Fruit fly (Drosophila melanogaster) whole organism, prepupa: ENCODE measurements around the gene CG34242.

Source experiments
- Blimp-1 ChIP-seq: fragments of 200-800 bp; sonication (Bioruptor generic); optimal IDR thresholded peaks from 3 replicates; lab custom pipeline; 2017; ENCODE audit warnings: missing biosample characterization, missing genetic modification characterization, mild to moderate bottlenecking, moderate library complexity, missing genetic modification reagents
- CG10631 ChIP-seq: fragments of 200-800 bp; sonication (Bioruptor generic); optimal IDR thresholded peaks from 2 replicates; lab custom pipeline; 2016; ENCODE audit warnings: missing biosample characterization, missing genetic modification characterization
- CG10669 ChIP-seq: fragments of 200-800 bp; sonication (Bioruptor generic); optimal IDR thresholded peaks from 3 replicates; lab custom pipeline; 2018; ENCODE audit warnings: missing biosample characterization, mild to moderate bottlenecking, missing genetic modification characterization, moderate library complexity
- CG11762 ChIP-seq: fragments of 200-800 bp; sonication (Bioruptor generic); optimal IDR thresholded peaks from 3 replicates; lab custom pipeline; 2016; ENCODE audit warnings: missing biosample characterization, missing genetic modification characterization; ENCODE audit not compliant: insufficient read depth
- CG11902 ChIP-seq: fragments of 200-800 bp; sonication (Bioruptor generic); optimal IDR thresholded peaks from 3 replicates; lab custom pipeline; 2016; ENCODE audit warnings: missing biosample characterization, missing genetic modification characterization
- CG15336 ChIP-seq: fragments of 200-800 bp; sonication (Bioruptor generic); IDR thresholded peaks from 2 replicates; pipeline ENCODE4 v1.3.6; 2022; ENCODE audit warnings: missing biosample characterization, missing genetic modification characterization
- CG1621 ChIP-seq: fragments of 200-800 bp; sonication (Bioruptor generic); optimal IDR thresholded peaks from 3 replicates; lab custom pipeline; 2018; ENCODE audit warnings: missing biosample characterization, mild to moderate bottlenecking, missing genetic modification characterization
- CG16779 ChIP-seq: fragments of 200-800 bp; sonication (Bioruptor generic); optimal IDR thresholded peaks from 3 replicates; lab custom pipeline; 2017; ENCODE audit warnings: missing biosample characterization, mild to moderate bottlenecking, missing genetic modification characterization
- CG3032 ChIP-seq: fragments of 200-800 bp; optimal IDR thresholded peaks from 2 replicates; lab custom pipeline; 2019; ENCODE audit warnings: missing biosample characterization, mild to moderate bottlenecking, missing genetic modification characterization, moderate library complexity
- CG31627 ChIP-seq: fragments of 200-800 bp; sonication (Bioruptor generic); optimal IDR thresholded peaks from 3 replicates; lab custom pipeline; 2016; ENCODE audit warnings: missing biosample characterization, missing genetic modification characterization
- CG32006 ChIP-seq: fragments of 200-800 bp; sonication (Bioruptor generic); optimal IDR thresholded peaks from 3 replicates; lab custom pipeline; 2017; ENCODE audit warnings: missing biosample characterization, mild to moderate bottlenecking, missing genetic modification characterization
- CG34406 ChIP-seq: fragments of 200-800 bp; sonication (Bioruptor generic); optimal IDR thresholded peaks from 3 replicates; lab custom pipeline; 2016; ENCODE audit warnings: missing biosample characterization, missing genetic modification characterization
- CG3919 ChIP-seq: fragments of 200-800 bp; sonication (Bioruptor generic); optimal IDR thresholded peaks from 3 replicates; lab custom pipeline; 2016; ENCODE audit warnings: missing biosample characterization, missing genetic modification characterization
- CG6163 ChIP-seq: fragments of 200-800 bp; sonication (Bioruptor generic); IDR thresholded peaks from 3 replicates; pipeline ENCODE4 v1.3.6; 2022; ENCODE audit warnings: missing biosample characterization, missing genetic modification characterization
- CG6276 ChIP-seq: fragments of 200-800 bp; sonication (Bioruptor generic); optimal IDR thresholded peaks from 2 replicates; lab custom pipeline; 2017; ENCODE audit warnings: missing biosample characterization, mild to moderate bottlenecking, missing genetic modification characterization
- CG6792 ChIP-seq: fragments of 200-800 bp; sonication (Bioruptor generic); optimal IDR thresholded peaks from 3 replicates; lab custom pipeline; 2016; ENCODE audit warnings: missing biosample characterization, missing genetic modification characterization
- CG6808 ChIP-seq: fragments of 200-800 bp; sonication (Bioruptor generic); optimal IDR thresholded peaks from 3 replicates; lab custom pipeline; 2017; ENCODE audit warnings: missing biosample characterization, missing genetic modification characterization, mild to moderate bottlenecking, moderate library complexity, missing genetic modification reagents
- CG8119 ChIP-seq: fragments of 200-800 bp; sonication (Bioruptor generic); IDR thresholded peaks from 3 replicates; pipeline ENCODE4 v1.3.6; 2022; ENCODE audit warnings: missing biosample characterization, missing genetic modification characterization
- CG8319 ChIP-seq: fragments of 200-800 bp; sonication (Bioruptor generic); optimal IDR thresholded peaks from 3 replicates; lab custom pipeline; 2016; ENCODE audit warnings: missing biosample characterization, missing genetic modification characterization
- CG9139 ChIP-seq: fragments of 200-800 bp; sonication (Bioruptor generic); optimal IDR thresholded peaks from 3 replicates; lab custom pipeline; 2017; ENCODE audit warnings: missing biosample characterization, mild to moderate bottlenecking, missing genetic modification characterization
- Eip78C ChIP-seq: fragments of 200-800 bp; sonication (Bioruptor generic); peaks from one replicate; lab custom pipeline; 2016; ENCODE audit warnings: missing biosample characterization, missing genetic modification characterization
- Eip93F ChIP-seq: fragments of 200-800 bp; sonication (Bioruptor generic); optimal IDR thresholded peaks from 2 replicates; lab custom pipeline; 2016; ENCODE audit warnings: missing biosample characterization, mild to moderate bottlenecking, missing genetic modification characterization
- Ets21C ChIP-seq: fragments of 200-800 bp; sonication (Bioruptor generic); optimal IDR thresholded peaks from 3 replicates; lab custom pipeline; 2016; ENCODE audit warnings: missing biosample characterization, missing genetic modification characterization
- Ets96B ChIP-seq: fragments of 200-800 bp; optimal IDR thresholded peaks from 2 replicates; lab custom pipeline; 2019; ENCODE audit warnings: missing biosample characterization, mild to moderate bottlenecking, missing genetic modification characterization, moderate library complexity
- Gug ChIP-seq: fragments of 200-800 bp; sonication (Bioruptor generic); IDR thresholded peaks from 2 replicates; pipeline ENCODE4 v1.3.6; 2022; ENCODE audit warnings: missing biosample characterization, missing genetic modification characterization
- Hr39 ChIP-seq: fragments of 200-800 bp; sonication (Bioruptor generic); optimal IDR thresholded peaks from 2 replicates; lab custom pipeline; 2016; ENCODE audit warnings: missing biosample characterization, missing genetic modification characterization
- Hr4 ChIP-seq: fragments of 200-800 bp; sonication (Bioruptor generic); optimal IDR thresholded peaks from 3 replicates; lab custom pipeline; 2016; ENCODE audit warnings: missing biosample characterization, missing genetic modification characterization
- Lpt ChIP-seq: fragments of 200-800 bp; sonication (Bioruptor generic); optimal IDR thresholded peaks from 3 replicates; lab custom pipeline; 2016; ENCODE audit warnings: missing biosample characterization, missing genetic modification characterization
- Met ChIP-seq: fragments of 200-800 bp; sonication (Bioruptor generic); optimal IDR thresholded peaks from 3 replicates; lab custom pipeline; 2016; ENCODE audit warnings: missing biosample characterization, missing genetic modification characterization
- OdsH ChIP-seq: fragments of 200-800 bp; sonication (Bioruptor generic); optimal IDR thresholded peaks from 3 replicates; lab custom pipeline; 2016; ENCODE audit warnings: missing biosample characterization, missing genetic modification characterization
- Smox ChIP-seq: fragments of 200-800 bp; sonication (Bioruptor generic); optimal IDR thresholded peaks from 3 replicates; lab custom pipeline; 2016; ENCODE audit warnings: missing biosample characterization, missing genetic modification characterization
- Sox102F ChIP-seq: fragments of 200-800 bp; sonication (Bioruptor generic); optimal IDR thresholded peaks from 2 replicates; lab custom pipeline; 2016; ENCODE audit warnings: missing biosample characterization, mild to moderate bottlenecking, missing genetic modification characterization
- Sox14 ChIP-seq: fragments of 200-800 bp; sonication (Bioruptor generic); optimal IDR thresholded peaks from 3 replicates; lab custom pipeline; 2016; ENCODE audit warnings: missing biosample characterization, missing genetic modification characterization
- Sox15 ChIP-seq: fragments of 200-800 bp; sonication (Bioruptor generic); optimal IDR thresholded peaks from 3 replicates; lab custom pipeline; 2016; ENCODE audit warnings: missing biosample characterization, missing genetic modification characterization
- achi ChIP-seq: fragments of 200-800 bp; sonication (Bioruptor generic); optimal IDR thresholded peaks from 3 replicates; lab custom pipeline; 2016; ENCODE audit warnings: missing biosample characterization, missing genetic modification characterization
- acj6 ChIP-seq: fragments of 200-800 bp; sonication (Bioruptor generic); optimal IDR thresholded peaks from 3 replicates; lab custom pipeline; 2016; ENCODE audit warnings: missing biosample characterization, missing genetic modification characterization
- cyc ChIP-seq: fragments of 200-800 bp; sonication (Bioruptor generic); optimal IDR thresholded peaks from 3 replicates; lab custom pipeline; 2016; ENCODE audit warnings: missing biosample characterization, missing genetic modification characterization
- dac ChIP-seq: fragments of 200-800 bp; sonication (Bioruptor generic); optimal IDR thresholded peaks from 2 replicates; lab custom pipeline; 2017; ENCODE audit warnings: missing biosample characterization, mild to moderate bottlenecking, missing genetic modification characterization
- dsx ChIP-seq: fragments of 200-800 bp; optimal IDR thresholded peaks from 3 replicates; lab custom pipeline; 2019; ENCODE audit warnings: missing biosample characterization, mild to moderate bottlenecking, missing genetic modification characterization, moderate library complexity; ENCODE audit not compliant: poor library complexity, severe bottlenecking
- eg ChIP-seq: fragments of 200-800 bp; sonication (Bioruptor generic); IDR thresholded peaks from 3 replicates; pipeline ENCODE4 v1.3.6; 2022; ENCODE audit warnings: missing biosample characterization, missing genetic modification characterization
- fd59A ChIP-seq: fragments of 200-800 bp; sonication (Bioruptor generic); optimal IDR thresholded peaks from 2 replicates; lab custom pipeline; 2017; ENCODE audit warnings: missing biosample characterization, mild to moderate bottlenecking, missing genetic modification characterization, missing genetic modification reagents
- fd85E ChIP-seq: fragments of 200-800 bp; sonication (Bioruptor generic); optimal IDR thresholded peaks from 3 replicates; lab custom pipeline; 2016; ENCODE audit warnings: missing biosample characterization, missing genetic modification characterization
- fkh ChIP-seq: fragments of 200-800 bp; sonication (Bioruptor generic); optimal IDR thresholded peaks from 3 replicates; lab custom pipeline; 2017; ENCODE audit warnings: missing biosample characterization, mild to moderate bottlenecking, missing genetic modification characterization, moderate library complexity
- net ChIP-seq: fragments of 200-800 bp; sonication (Bioruptor generic); optimal IDR thresholded peaks from 3 replicates; lab custom pipeline; 2016; ENCODE audit warnings: missing biosample characterization, missing genetic modification characterization
- pdm3 ChIP-seq: fragments of 200-800 bp; sonication (Bioruptor generic); optimal IDR thresholded peaks from 3 replicates; lab custom pipeline; 2016; ENCODE audit warnings: missing biosample characterization, missing genetic modification characterization
- salr ChIP-seq, 2 experiments: fragments of 200-800 bp; sonication (Bioruptor generic); optimal IDR thresholded peaks; 3 replicates each; lab custom pipeline; 2016 to 2018; ENCODE audit warnings: missing biosample characterization in 2 of 2, missing genetic modification characterization in 2 of 2, mild to moderate bottlenecking in 1 of 2
- spab ChIP-seq: fragments of 200-800 bp; sonication (Bioruptor generic); optimal IDR thresholded peaks from 2 replicates; lab custom pipeline; 2017; ENCODE audit warnings: missing biosample characterization, mild to moderate bottlenecking, missing genetic modification characterization, missing genetic modification reagents
- ss ChIP-seq, 2 experiments: fragments of 200-800 bp; sonication (Bioruptor generic); optimal IDR thresholded peaks; 2 replicates in 1 of 2; 3 replicates in 1 of 2; lab custom pipeline; 2017 to 2018; ENCODE audit warnings: mild to moderate bottlenecking in 2 of 2, missing biosample characterization in 2 of 2, missing genetic modification characterization in 2 of 2, moderate library complexity in 1 of 2
- svp ChIP-seq: fragments of 200-800 bp; sonication (Bioruptor generic); peaks from one replicate; lab custom pipeline; 2016; ENCODE audit warnings: missing biosample characterization, missing genetic modification characterization
- topi ChIP-seq: fragments of 200-800 bp; sonication (Bioruptor generic); optimal IDR thresholded peaks from 3 replicates; lab custom pipeline; 2016; ENCODE audit warnings: missing biosample characterization, missing genetic modification characterization
- vri ChIP-seq: fragments of 200-800 bp; sonication (Bioruptor generic); optimal IDR thresholded peaks from 3 replicates; lab custom pipeline; 2016; ENCODE audit warnings: missing biosample characterization, mild to moderate bottlenecking, missing genetic modification characterization

Gene CG34242

DNA sequence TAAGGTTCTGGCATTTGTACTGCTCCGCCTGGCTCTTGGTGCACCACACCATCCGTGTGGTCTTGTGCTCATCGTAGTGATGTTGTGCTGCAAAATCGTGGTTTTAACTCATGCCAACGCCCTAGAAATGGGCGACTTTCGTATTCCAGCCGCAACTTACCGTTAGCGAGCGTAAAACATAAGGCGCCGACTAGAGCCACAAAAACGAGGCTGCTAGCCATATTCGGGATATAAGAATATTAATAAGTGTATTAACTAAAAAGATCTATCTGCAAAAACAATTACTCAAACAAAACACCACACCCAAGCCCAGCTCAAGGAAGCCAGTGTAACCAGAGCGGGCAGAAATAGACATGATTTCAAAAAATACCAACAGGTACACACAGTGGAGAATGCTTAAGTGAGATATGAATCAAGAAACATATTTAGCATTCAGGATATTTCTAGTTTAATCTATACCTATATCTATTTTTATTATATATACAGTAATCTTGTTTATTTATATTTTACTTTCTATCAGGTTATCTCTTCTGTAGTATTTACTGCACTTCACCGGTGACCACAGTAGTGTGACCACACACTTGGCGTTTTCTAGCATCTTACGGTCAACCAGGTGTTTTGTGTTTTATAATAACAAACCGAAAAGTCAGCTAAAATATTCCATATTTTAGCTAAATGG, at the start of gene CG34242, which contains the start of gene Tsf2:
Gene CG34242 (plus strand): TSS at position 605 of the 679 bp plus-strand sequence.
Gene Tsf2 (minus strand): TSS at position 333 of the 679 bp plus-strand sequence.
- TF ChIP-seq fd85E (GFP tag; lab: Kevin White, UChicago) = no peak
- TF ChIP-seq pdm3 (GFP tag; lab: Kevin White, UChicago) = no peak
- peak; percentile 34 for TF ChIP-seq Eip93F (GFP tag; lab: Kevin White, UChicago)
- TF ChIP-seq vri = no peak
- TF ChIP-seq Hr4 = no peak
- peak; percentile 40 for TF ChIP-seq fkh
- TF ChIP-seq CG11902 (GFP tag; lab: Kevin White, UChicago) = peak; percentile 84
- peak; percentile 95 for TF ChIP-seq CG6163 (GFP tag; lab: Robert Waterston, UW)
- TF ChIP-seq ss (GFP tag; optimal IDR thresholded peaks at IDR 0.05; lab: Kevin White, UChicago) = peak; percentile 28 to 57
- no peak for TF ChIP-seq dac
- TF ChIP-seq Lpt (GFP tag; lab: Kevin White, UChicago) = peak; percentile 85
- peak; percentile 43 for TF ChIP-seq CG15336 (GFP tag; lab: Robert Waterston, UW)
- peak; percentile 58 for TF ChIP-seq CG6792 (GFP tag; lab: Kevin White, UChicago)
- no peak for TF ChIP-seq Smox
- peak; percentile 81 for TF ChIP-seq Ets96B (tag; lab: Kevin White, UChicago)
- TF ChIP-seq Sox15 = no peak
- TF ChIP-seq dsx (GFP tag; lab: Kevin White, UChicago) = peak; percentile 88
- TF ChIP-seq CG31627 (GFP tag; lab: Kevin White, UChicago) = no peak
- no peak for TF ChIP-seq fd59A (GFP tag; lab: Kevin White, UChicago)
- TF ChIP-seq CG8319 (GFP tag; lab: Kevin White, UChicago) = peak; percentile 81
- no peak for TF ChIP-seq CG32006 (GFP tag; lab: Kevin White, UChicago)
- no peak for TF ChIP-seq net (GFP tag; lab: Kevin White, UChicago)
- no peak for TF ChIP-seq Hr39
- TF ChIP-seq CG10669 = no peak
- peak; percentile 42 for TF ChIP-seq CG1621 (tag; lab: Kevin White, UChicago)
- TF ChIP-seq Sox102F (GFP tag; lab: Kevin White, UChicago) = no peak
- peak; percentile 95 for TF ChIP-seq eg (GFP tag; lab: Robert Waterston, UW)
- TF ChIP-seq acj6 (GFP tag; lab: Kevin White, UChicago) = no peak
- TF ChIP-seq spab (GFP tag; lab: Kevin White, UChicago) = peak; percentile 74
- TF ChIP-seq Met (GFP tag; lab: Kevin White, UChicago) = peak; percentile 73
- TF ChIP-seq Ets21C (GFP tag; lab: Kevin White, UChicago) = no peak
- TF ChIP-seq CG10631 (GFP tag; lab: Kevin White, UChicago) = peak; percentile 79
- peak; percentile 85 for TF ChIP-seq cyc (GFP tag; lab: Kevin White, UChicago)
- no peak for TF ChIP-seq svp (GFP tag; lab: Kevin White, UChicago)
- TF ChIP-seq salr (GFP tag; optimal IDR thresholded peaks at IDR 0.05; lab: Kevin White, UChicago) = no peak
- peak; percentile 87 for TF ChIP-seq CG3032 (tag; lab: Kevin White, UChicago)
- TF ChIP-seq achi (GFP tag; lab: Kevin White, UChicago) = no peak
- peak; percentile 89 for TF ChIP-seq Eip78C
- TF ChIP-seq Sox14 (GFP tag; lab: Kevin White, UChicago) = no peak
- TF ChIP-seq Blimp-1 (GFP tag; lab: Kevin White, UChicago) = peak; percentile 53
- TF ChIP-seq CG16779 (tag; lab: Kevin White, UChicago) = no peak
- TF ChIP-seq CG6276 = no peak
- peak; percentile 69 for TF ChIP-seq CG9139
- TF ChIP-seq topi (GFP tag; lab: Kevin White, UChicago) = peak; percentile 71
- TF ChIP-seq CG6808 (GFP tag; lab: Kevin White, UChicago) = no peak
- no peak for TF ChIP-seq CG8119
- peak; percentile 89 for TF ChIP-seq CG3919 (GFP tag; lab: Kevin White, UChicago)
- peak; percentile 82 for TF ChIP-seq CG11762 (GFP tag; lab: Kevin White, UChicago)
- TF ChIP-seq OdsH = no peak
- peak; percentile 95 for TF ChIP-seq Gug (GFP tag; lab: Robert Waterston, UW)
- TF ChIP-seq CG34406 (GFP tag; lab: Kevin White, UChicago) = no peak
